Fruit fly (Drosophila melanogaster) whole organism, wandering third instar larva: Measurements from ENCODE around the gene Rph.

Experiments used
- Hr78 ChIP-seq: fragments of >200 bp; optimal IDR thresholded peaks from 2 replicates; lab custom pipeline; 2017; ENCODE audit warnings: missing biosample characterization, missing genetic modification characterization
- Hr83 ChIP-seq: fragments of 200-300 bp; sonication (Bioruptor generic); optimal IDR thresholded peaks from 2 replicates; lab custom pipeline; 2016; ENCODE audit warnings: missing biosample characterization, mild to moderate bottlenecking, missing genetic modification characterization, moderate library complexity; ENCODE audit not compliant: poor library complexity, severe bottlenecking
- Myc ChIP-seq: fragments of >200 bp; optimal IDR thresholded peaks from 2 replicates; lab custom pipeline; 2017
- OdsH ChIP-seq: fragments of 200-800 bp; sonication (Bioruptor generic); optimal IDR thresholded peaks from 2 replicates; lab custom pipeline; 2016; ENCODE audit warnings: missing biosample characterization, mild to moderate bottlenecking, missing genetic modification characterization
- brk ChIP-seq: fragments of 200-800 bp; sonication (Bioruptor generic); optimal IDR thresholded peaks from 2 replicates; lab custom pipeline; 2016; ENCODE audit warnings: missing biosample characterization, mild to moderate bottlenecking, missing genetic modification characterization
- psq ChIP-seq: fragments of 200-800 bp; sonication (Bioruptor generic); optimal IDR thresholded peaks from 3 replicates; lab custom pipeline; 2017; ENCODE audit warnings: missing biosample characterization, mild to moderate bottlenecking, missing genetic modification characterization, moderate library complexity

dm6 chrX:10740953-10741500 is 16.4 kb downstream of the Rph start:
- TF ChIP-seq brk (GFP tag; lab: Kevin White, UChicago) (no peak), Hr78 (no peak), Hr83 (no peak), OdsH (GFP tag; lab: Kevin White, UChicago) (no peak), psq (GFP tag; lab: Kevin White, UChicago) (no peak), Myc (lab: Kevin White, UChicago) (no peak)
